Worm (Caenorhabditis elegans): ENCODE results near the gene Y53C12B.7.

Y53C12B.7 gene

DNA sequence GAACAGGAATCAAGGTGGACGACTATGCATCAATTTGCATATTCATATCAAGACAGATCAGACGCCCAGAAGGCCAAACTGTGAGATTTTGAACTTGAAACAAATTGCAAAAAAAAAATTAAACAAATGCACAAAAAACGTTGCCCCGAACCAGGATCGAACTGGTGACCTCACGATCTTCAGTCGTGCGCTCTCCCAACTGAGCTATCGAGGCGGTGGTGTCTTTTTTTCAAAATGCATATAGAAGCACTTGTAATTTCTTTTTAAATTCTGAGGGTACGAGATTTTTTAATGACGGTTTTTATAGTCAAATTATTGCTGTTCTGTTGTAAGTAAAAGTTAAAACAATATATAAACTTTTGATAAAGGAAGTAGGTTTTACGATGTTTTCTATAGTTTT lies 39.9 kb downstream of the Y53C12B.7 start (continued):
- TF ChIP-seq die-1 (tag; optimal IDR thresholded peaks at IDR 0.05) (peak; percentile 58), aptf-3 (GFP tag; IDR thresholded peaks at IDR 0.05) (no peak), snpc-1.1 (tag; optimal IDR thresholded peaks at IDR 0.05; ENCODE audit: insufficient read depth) (no peak), cebp-2 (GFP tag; IDR thresholded peaks at IDR 0.05) (no peak), F49E8.2 (tag; optimal IDR thresholded peaks at IDR 0.05; ENCODE audit: insufficient read depth) (no peak), xnd-1 (tag; optimal IDR thresholded peaks at IDR 0.05) (no peak), bed-2 (GFP tag; IDR thresholded peaks at IDR 0.05) (no peak), ztf-26 (tag; optimal IDR thresholded peaks at IDR 0.05) (no peak), unc-62 (GFP tag; optimal IDR thresholded peaks at IDR 0.05) (no peak), tbx-9 (tag; optimal IDR thresholded peaks at IDR 0.05; ENCODE audit: borderline replicate concordance) (no peak), B0336.3 (GFP tag; IDR thresholded peaks at IDR 0.05) (no peak), hmg-20 (GFP tag; IDR thresholded peaks at IDR 0.05) (no peak), C06A6.2 (GFP tag; conservative IDR thresholded peaks at IDR 0.05) (no peak), ceh-58 (GFP tag; IDR thresholded peaks at IDR 0.05) (no peak), ceh-91 (GFP tag; IDR thresholded peaks at IDR 0.05) (no peak), ztf-25 (GFP tag; IDR thresholded peaks at IDR 0.05) (peak; percentile 71; the same call in 1 of the 2 replicates), T26A5.8 (tag; optimal IDR thresholded peaks at IDR 0.05) (no peak), F10E7.11 (tag; optimal IDR thresholded peaks at IDR 0.05) (no peak), nhr-80 (tag; optimal IDR thresholded peaks at IDR 0.05) (peak; percentile 4), T07F8.4 (tag; optimal IDR thresholded peaks at IDR 0.05) (no peak), him-1 (tag; optimal IDR thresholded peaks at IDR 0.05) (peak; percentile 32), ceh-40 (GFP tag; IDR thresholded peaks at IDR 0.05) (no peak), athp-1 (tag; optimal IDR thresholded peaks at IDR 0.05) (peak; percentile 25), hlh-12 (tag; optimal IDR thresholded peaks at IDR 0.05) (no peak), sptf-2 (GFP tag; optimal IDR thresholded peaks at IDR 0.05) (no peak), rpc-1 (optimal IDR thresholded peaks at IDR 0.05) (peak; percentile 73), rpc-1 (tag; optimal IDR thresholded peaks at IDR 0.05) (peak; percentile 94), madf-6 (GFP tag; IDR thresholded peaks at IDR 0.05) (peak; percentile 35; the same call in 1 of the 2 replicates), cebp-1 (GFP tag; IDR thresholded peaks at IDR 0.05) (no peak), cebp-1 (tag; optimal IDR thresholded peaks at IDR 0.05) (no peak), Y56A3A.18 (GFP tag; IDR thresholded peaks at IDR 0.05) (no peak), madf-3 (GFP tag; IDR thresholded peaks at IDR 0.05) (no peak), F22D6.2 (tag; optimal IDR thresholded peaks at IDR 0.05) (no peak), ztf-3 (GFP tag; optimal IDR thresholded peaks at IDR 0.05) (no peak)

DNA sequence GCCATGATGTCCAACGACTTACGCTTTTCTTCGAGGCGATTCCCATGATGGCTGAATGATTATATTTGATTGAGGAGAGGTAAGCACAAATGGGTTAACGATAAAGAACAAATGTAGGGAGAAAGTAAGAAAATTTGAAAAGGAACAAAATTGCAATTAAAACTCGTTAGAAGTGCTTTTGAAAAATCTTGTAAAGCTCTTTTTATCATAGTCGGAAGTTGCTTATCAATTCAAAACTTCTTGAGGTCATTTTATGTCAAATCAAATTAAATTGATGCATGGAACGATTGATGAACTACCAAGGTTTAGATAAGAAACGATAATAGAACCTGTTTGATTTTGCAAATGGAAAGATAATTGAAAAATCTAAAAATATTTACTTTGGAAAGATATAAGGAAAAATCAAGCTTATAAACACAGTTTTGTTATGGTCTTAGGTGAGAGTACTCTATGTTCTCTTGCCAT lies 44.2 kb downstream of the Y53C12B.7 start, which contains the start of gene glt-5:
glt-5 (minus strand) TSS at position 51 of the 465 bp plus-strand sequence.
- no peak for TF ChIP-seq hsf-1 (GFP tag; IDR thresholded peaks at IDR 0.05)
- TF ChIP-seq Y56A3A.18 (GFP tag; IDR thresholded peaks at IDR 0.05) = no peak
- TF ChIP-seq tbp1 (GFP tag; optimal IDR thresholded peaks at IDR 0.05) = no peak
- TF ChIP-seq nhr-90 (tag; optimal IDR thresholded peaks at IDR 0.05) = no peak
- TF ChIP-seq let-526 (GFP tag; IDR thresholded peaks at IDR 0.05) = no peak

DNA sequence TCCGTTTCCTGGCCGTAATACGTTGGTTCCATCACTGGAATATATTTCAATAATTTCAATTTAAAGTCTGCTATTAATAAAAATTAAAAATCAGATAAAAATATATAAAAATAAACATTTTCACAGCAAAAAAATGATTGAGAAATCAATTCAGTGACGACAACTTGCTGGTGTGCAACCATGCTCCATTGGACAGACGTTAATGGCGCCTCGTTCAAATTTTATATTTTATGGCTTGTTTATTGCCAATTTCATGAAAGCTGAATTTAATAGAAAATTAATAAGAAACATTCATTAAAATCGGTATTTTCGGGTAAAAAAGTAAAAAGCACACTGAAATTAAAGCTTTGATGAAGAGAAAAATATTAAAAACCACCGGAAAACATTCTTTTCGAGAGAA lies 46.8 kb downstream of the Y53C12B.7 start, which contains the start of gene Y53C12A.3:
Y53C12A.3 (minus strand) TSS at position 34 of the 400 bp plus-strand sequence.
- TF ChIP-seq efl-1 (GFP tag; optimal IDR thresholded peaks at IDR 0.05) = peak; percentile 43
- TF ChIP-seq cebp-2 (GFP tag; IDR thresholded peaks at IDR 0.05) = no peak
- peak in 1 of 3 experiments; percentile 72 for TF ChIP-seq lin-35 (GFP tag; optimal IDR thresholded peaks at IDR 0.05)
- TF ChIP-seq lin-54 (GFP tag; optimal IDR thresholded peaks at IDR 0.05) = peak; percentile 79
- TF ChIP-seq F23B12.7 (tag; optimal IDR thresholded peaks at IDR 0.05; ENCODE audit: insufficient read depth) = peak; percentile 32
- TF ChIP-seq athp-1 (tag; optimal IDR thresholded peaks at IDR 0.05) = no peak
- TF ChIP-seq ztf-28 (GFP tag; IDR thresholded peaks at IDR 0.05) = no peak
- no peak for TF ChIP-seq attf-5 (GFP tag; optimal IDR thresholded peaks at IDR 0.05)
- TF ChIP-seq mcd-1 (GFP tag; IDR thresholded peaks at IDR 0.05) = peak; percentile 78
- peak; percentile 8 for TF ChIP-seq dpl-1 (GFP tag; optimal IDR thresholded peaks at IDR 0.05)

Measured in whole organism, young adult.